Worm (Caenorhabditis elegans): Measurements from ENCODE around the gene bath-26.
"Not testable (repeated sequence)": the region's sequence is repeated elsewhere in the genome, so short reads cannot be mapped to it uniquely, and the experiment has no call there.

DNA sequence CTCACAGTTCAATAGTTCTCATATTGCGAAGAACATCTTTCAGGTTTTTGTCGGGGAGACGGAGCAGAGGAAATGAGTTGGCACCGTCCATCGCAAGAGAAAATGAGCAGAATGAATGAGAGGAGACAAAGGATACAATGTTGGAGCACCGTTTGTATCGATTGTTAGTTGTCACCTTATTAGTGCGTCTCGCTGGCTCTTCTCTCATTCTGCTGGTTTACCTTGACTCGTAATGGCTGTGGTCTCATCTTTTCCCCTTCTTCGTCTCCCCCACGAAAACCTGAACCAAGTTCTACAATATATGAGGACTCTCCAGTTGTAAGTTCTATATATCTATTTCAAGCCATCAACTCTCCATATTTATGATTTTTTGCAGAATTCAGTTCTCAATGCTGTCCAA lies 44.3 kb downstream of the bath-26 start, which contains the start of the genes fbxb-54 and fbxb-50:
- TF ChIP-seq tbx-37 (GFP tag; conservative IDR thresholded peaks at IDR 0.05); ceh-13 (GFP tag; optimal IDR thresholded peaks at IDR 0.05); ama-1 (optimal IDR thresholded peaks at IDR 0.05); sea-1 (GFP tag; conservative IDR thresholded peaks at IDR 0.05); aly-1 (tag; optimal IDR thresholded peaks at IDR 0.05); pes-1 (GFP tag; IDR thresholded peaks at IDR 0.05); ceh-36 (tag; optimal IDR thresholded peaks at IDR 0.05); F13C5.2 (tag; optimal IDR thresholded peaks at IDR 0.05); hnd-1 (tag; optimal IDR thresholded peaks at IDR 0.05); ets-7 (tag; optimal IDR thresholded peaks at IDR 0.05); hmg-4 (GFP tag; optimal IDR thresholded peaks at IDR 0.05); flt-1 (GFP tag; IDR thresholded peaks at IDR 0.05); tbx-11 (GFP tag; IDR thresholded peaks at IDR 0.05): not testable (repeated sequence)
